Fruit fly (Drosophila melanogaster) whole organism, pupa: ENCODE data around the gene CG17221.

Source experiments
- CG13204 ChIP-seq: fragments of 200-800 bp; sonication (Bioruptor generic); optimal IDR thresholded peaks from 2 replicates; lab custom pipeline; 2018; ENCODE audit warnings: missing biosample characterization, mild to moderate bottlenecking, missing genetic modification characterization, moderate library complexity
- CG14655 ChIP-seq: fragments of 200-800 bp; sonication (Bioruptor generic); optimal IDR thresholded peaks from 3 replicates; lab custom pipeline; 2017; ENCODE audit warnings: mild to moderate bottlenecking, missing biosample characterization, missing genetic modification reagents, missing genetic modification characterization
- Ets98B ChIP-seq: fragments of 200-800 bp; sonication (Bioruptor generic); IDR thresholded peaks from 2 replicates; pipeline ENCODE4 v1.3.6; 2022; ENCODE audit warnings: missing biosample characterization, missing genetic modification characterization

DNA sequence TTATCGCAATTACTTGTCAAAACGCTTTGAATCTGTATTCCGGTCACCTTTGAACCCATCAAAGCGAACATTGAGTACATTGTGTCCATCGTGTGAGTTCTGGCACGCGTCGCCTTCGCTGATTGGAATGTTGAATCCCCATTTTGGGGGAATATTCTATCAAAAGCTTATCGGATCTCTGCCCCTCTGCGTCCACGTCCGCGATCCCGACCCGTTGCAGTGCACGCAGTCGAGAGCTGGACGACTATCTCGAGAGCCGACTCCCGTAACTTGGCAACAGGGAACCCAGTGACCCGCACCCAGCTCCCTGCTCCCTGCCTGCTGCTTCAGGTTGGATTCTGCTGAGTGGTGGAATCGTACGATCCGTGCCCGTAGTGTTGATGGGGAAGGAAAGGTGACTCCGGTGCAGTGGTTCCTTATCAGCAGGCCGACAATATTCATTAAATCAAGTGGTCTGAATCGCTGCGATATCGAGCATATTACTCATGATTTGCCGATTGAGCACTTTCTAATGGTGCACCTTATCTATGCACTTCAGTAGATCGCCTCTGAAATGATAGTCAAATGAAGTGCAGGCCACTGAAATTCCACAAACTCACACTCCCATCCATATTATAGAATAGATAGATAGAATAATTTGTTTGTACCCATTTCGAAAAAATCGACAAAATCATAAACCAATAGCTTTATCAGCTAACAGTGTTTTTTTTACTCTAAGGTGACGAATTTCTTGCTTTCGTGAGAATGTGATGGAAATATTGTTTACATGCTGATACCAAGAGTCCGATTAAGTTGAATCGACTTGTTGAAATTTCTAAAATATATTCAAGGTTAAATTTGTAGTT lies 5.1 kb downstream of the CG17221 start:
- no peak for TF ChIP-seq CG13204
- no peak for TF ChIP-seq CG14655 (GFP tag; lab: Kevin White, UChicago)
- TF ChIP-seq Ets98B (GFP tag; lab: Robert Waterston, UW), result no peak
